Fruit fly (Drosophila melanogaster) whole organism, wandering third instar larva: ENCODE measurements around the gene CG10005.

Experiments used
- CG9705 ChIP-seq: fragments of 200-800 bp; sonication (Bioruptor generic); optimal IDR thresholded peaks from 2 replicates; lab custom pipeline; 2018; ENCODE audit warnings: missing biosample characterization, mild to moderate bottlenecking, missing genetic modification characterization
- CrebA ChIP-seq: fragments of 200-800 bp; sonication (Bioruptor generic); optimal IDR thresholded peaks from 2 replicates; lab custom pipeline; 2016; ENCODE audit warnings: missing biosample characterization, mild to moderate bottlenecking, missing genetic modification characterization, borderline replicate concordance
- Dfd ChIP-seq: fragments of >200 bp; optimal IDR thresholded peaks from 2 replicates; lab custom pipeline; 2017; ENCODE audit warnings: missing biosample characterization, missing genetic modification characterization
- Dif ChIP-seq: fragments of 200-275, 200-300 bp; sonication (Bioruptor generic); optimal IDR thresholded peaks from 2 replicates; lab custom pipeline; 2018; ENCODE audit warnings: missing biosample characterization, missing genetic modification characterization; ENCODE audit not compliant: partially characterized antibody
- GATAd ChIP-seq: sonication (Bioruptor generic); optimal IDR thresholded peaks from 2 replicates; lab custom pipeline; 2016; ENCODE audit warnings: missing biosample characterization, missing genetic modification characterization
- HLH106 ChIP-seq: fragments of 200-800 bp; optimal IDR thresholded peaks from 3 replicates; lab custom pipeline; 2019; ENCODE audit warnings: missing biosample characterization, mild to moderate bottlenecking, missing genetic modification characterization, moderate library complexity
- Hnf4 ChIP-seq: fragments of 200-800 bp; sonication (Bioruptor generic); optimal IDR thresholded peaks from 2 replicates; lab custom pipeline; 2016; ENCODE audit warnings: missing biosample characterization, mild to moderate bottlenecking, missing genetic modification characterization
- Hr78 ChIP-seq: fragments of >200 bp; optimal IDR thresholded peaks from 2 replicates; lab custom pipeline; 2017; ENCODE audit warnings: missing biosample characterization, missing genetic modification characterization
- Hr83 ChIP-seq: fragments of 200-300 bp; sonication (Bioruptor generic); optimal IDR thresholded peaks from 2 replicates; lab custom pipeline; 2016; ENCODE audit warnings: missing biosample characterization, mild to moderate bottlenecking, missing genetic modification characterization, moderate library complexity; ENCODE audit not compliant: poor library complexity, severe bottlenecking
- Jra ChIP-seq: sonication (Bioruptor generic); optimal IDR thresholded peaks from 2 replicates; lab custom pipeline; 2016; ENCODE audit warnings: missing biosample characterization, missing genetic modification characterization
- N ChIP-seq: fragments of >200 bp; optimal IDR thresholded peaks from 2 replicates; lab custom pipeline; 2018; ENCODE audit warnings: missing biosample characterization, missing external identifiers, missing genetic modification characterization
- Rel ChIP-seq, 2 experiments: fragments of 200-800 bp; sonication (Bioruptor generic) in 1 of 2; optimal IDR thresholded peaks; 2 replicates in 1 of 2; 3 replicates in 1 of 2; lab custom pipeline; 2016 to 2019; ENCODE audit warnings: mild to moderate bottlenecking in 2 of 2, missing biosample characterization in 2 of 2, missing genetic modification characterization in 2 of 2, moderate library complexity in 1 of 2
- Sp1 ChIP-seq: fragments of 200-800 bp; sonication (Bioruptor generic); optimal IDR thresholded peaks from 3 replicates; lab custom pipeline; 2019; ENCODE audit warnings: missing biosample characterization, mild to moderate bottlenecking, missing genetic modification characterization, moderate library complexity
- Vsx2 ChIP-seq: fragments of 200-300, 225-300 bp; sonication (Bioruptor generic); optimal IDR thresholded peaks from 2 replicates; lab custom pipeline; 2018; ENCODE audit warnings: missing biosample characterization, missing genetic modification characterization; ENCODE audit not compliant: partially characterized antibody
- br ChIP-seq: fragments of 200-800 bp; sonication (Bioruptor generic); optimal IDR thresholded peaks from 2 replicates; lab custom pipeline; 2016; ENCODE audit warnings: missing biosample characterization, missing genetic modification characterization
- brk ChIP-seq: fragments of 200-800 bp; sonication (Bioruptor generic); optimal IDR thresholded peaks from 2 replicates; lab custom pipeline; 2016; ENCODE audit warnings: missing biosample characterization, mild to moderate bottlenecking, missing genetic modification characterization
- dl ChIP-seq, 2 experiments: fragments of 175-275, 200-275 bp in 1 of 2; fragments of 200-275 bp in 1 of 2; sonication (Bioruptor generic); optimal IDR thresholded peaks; lab custom pipeline; 2018; ENCODE audit warnings: mild to moderate bottlenecking in 2 of 2, missing biosample characterization in 2 of 2, missing genetic modification characterization in 2 of 2, moderate library complexity in 2 of 2; ENCODE audit not compliant: partially characterized antibody in 2 of 2, insufficient read depth in 1 of 2
- dmrt93B ChIP-seq: fragments of 200-800 bp; sonication (Bioruptor generic); optimal IDR thresholded peaks from 2 replicates; lab custom pipeline; 2018; ENCODE audit warnings: missing biosample characterization, mild to moderate bottlenecking, missing genetic modification characterization
- dsf ChIP-seq: sonication (Bioruptor generic); optimal IDR thresholded peaks from 2 replicates; lab custom pipeline; 2016; ENCODE audit warnings: missing biosample characterization, missing genetic modification characterization, borderline replicate concordance
- ey ChIP-seq: fragments of 200-800 bp; sonication (Bioruptor generic); optimal IDR thresholded peaks from 2 replicates; lab custom pipeline; 2016; ENCODE audit warnings: missing biosample characterization, missing genetic modification characterization
- foxo ChIP-seq, 2 experiments: fragments of 200-800 bp; sonication (Bioruptor generic); optimal IDR thresholded peaks; 2 replicates in 1 of 2; 3 replicates in 1 of 2; lab custom pipeline; 2016 to 2017; ENCODE audit warnings: missing biosample characterization in 2 of 2, missing genetic modification characterization in 2 of 2
- fru ChIP-seq: fragments of 200-800 bp; sonication (Bioruptor generic); optimal IDR thresholded peaks from 3 replicates; lab custom pipeline; 2016; ENCODE audit warnings: missing biosample characterization, mild to moderate bottlenecking, missing genetic modification characterization
- h ChIP-seq: fragments of 200-800 bp; sonication (Bioruptor generic); optimal IDR thresholded peaks from 3 replicates; lab custom pipeline; 2016; ENCODE audit warnings: missing biosample characterization, mild to moderate bottlenecking, missing genetic modification characterization
- jim ChIP-seq: fragments of 175-275, 200-325 bp; sonication (Bioruptor generic); optimal IDR thresholded peaks from 2 replicates; lab custom pipeline; 2016; ENCODE audit warnings: missing biosample characterization, mild to moderate bottlenecking, missing genetic modification characterization
- lola ChIP-seq: fragments of >200 bp; optimal IDR thresholded peaks from 2 replicates; lab custom pipeline; 2017; ENCODE audit warnings: missing biosample characterization, missing genetic modification characterization
- pan ChIP-seq: fragments of >200 bp; optimal IDR thresholded peaks from 2 replicates; lab custom pipeline; 2017
- rgr ChIP-seq: fragments of 200-800 bp; sonication (Bioruptor generic); optimal IDR thresholded peaks from 3 replicates; lab custom pipeline; 2016; ENCODE audit warnings: missing biosample characterization, mild to moderate bottlenecking, missing genetic modification characterization
- sage ChIP-seq: fragments of 200-800 bp; sonication (Bioruptor generic); optimal IDR thresholded peaks from 2 replicates; lab custom pipeline; 2016; ENCODE audit warnings: missing biosample characterization, mild to moderate bottlenecking, missing genetic modification characterization
- sv ChIP-seq: fragments of 200-800 bp; sonication (Bioruptor generic); optimal IDR thresholded peaks from 3 replicates; lab custom pipeline; 2016; ENCODE audit warnings: missing biosample characterization, missing genetic modification characterization
- usp ChIP-seq: fragments of >200 bp; optimal IDR thresholded peaks from 2 replicates; lab custom pipeline; 2017; ENCODE audit warnings: missing biosample characterization, missing genetic modification characterization

Gene CG10005

DNA sequence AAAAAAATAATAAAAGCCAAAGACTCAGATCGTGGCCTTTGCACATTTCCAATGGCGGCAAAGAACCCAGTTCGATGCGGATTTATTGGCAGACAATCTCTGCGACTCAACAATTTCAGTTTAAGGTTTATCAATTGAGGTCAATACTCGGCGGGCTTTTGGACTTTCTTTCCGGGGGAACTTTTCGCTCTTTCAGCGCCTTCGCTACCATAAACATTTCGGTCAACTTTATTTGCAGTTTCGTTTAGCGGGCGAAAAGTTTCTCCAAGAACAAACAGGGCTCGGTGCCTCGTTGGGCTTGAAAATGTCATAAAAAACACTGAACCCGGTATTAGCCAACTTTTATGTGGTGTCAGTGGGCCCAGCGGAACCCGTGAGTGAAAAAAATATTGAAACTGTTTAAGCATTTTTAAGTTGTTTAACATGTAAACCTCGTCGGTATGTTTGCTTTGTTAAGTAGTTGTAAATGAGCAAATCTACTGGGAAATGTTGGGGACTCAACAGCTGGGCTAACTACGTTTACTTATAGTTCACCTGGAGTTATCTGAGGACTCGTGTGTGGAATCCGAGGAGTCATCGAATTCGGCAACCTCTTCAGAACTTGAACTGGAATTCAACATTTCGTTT lies 14.7 kb upstream of the CG10005 start:
- no peak for TF ChIP-seq Rel (GFP tag; optimal IDR thresholded peaks at IDR 0.05; lab: Kevin White, UChicago)
- peak; percentile 59 for TF ChIP-seq Rel (tag; optimal IDR thresholded peaks at IDR 0.05; lab: Kevin White, UChicago)
- no peak for TF ChIP-seq pan (lab: Kevin White, UChicago)

DNA sequence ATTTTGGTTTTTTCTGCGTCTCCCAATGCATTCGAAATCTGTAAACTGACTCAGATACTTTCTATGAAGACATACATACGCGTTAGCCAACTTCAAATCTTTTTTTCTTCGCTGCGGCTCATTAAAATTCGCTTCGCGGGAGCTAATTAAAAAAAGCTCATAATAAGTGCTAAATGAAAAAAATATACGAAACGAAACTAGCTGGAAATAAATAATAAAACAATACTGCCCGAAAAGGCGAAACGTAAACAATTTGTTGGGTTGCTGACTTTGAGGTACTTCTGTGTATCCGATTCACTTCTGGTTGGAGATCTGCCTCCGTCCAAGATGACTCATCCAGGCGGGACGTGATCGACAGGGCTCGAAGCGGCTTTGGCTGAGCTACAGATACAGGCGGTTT lies 13.0 kb upstream of the CG10005 start:
- no peak for TF ChIP-seq usp

DNA sequence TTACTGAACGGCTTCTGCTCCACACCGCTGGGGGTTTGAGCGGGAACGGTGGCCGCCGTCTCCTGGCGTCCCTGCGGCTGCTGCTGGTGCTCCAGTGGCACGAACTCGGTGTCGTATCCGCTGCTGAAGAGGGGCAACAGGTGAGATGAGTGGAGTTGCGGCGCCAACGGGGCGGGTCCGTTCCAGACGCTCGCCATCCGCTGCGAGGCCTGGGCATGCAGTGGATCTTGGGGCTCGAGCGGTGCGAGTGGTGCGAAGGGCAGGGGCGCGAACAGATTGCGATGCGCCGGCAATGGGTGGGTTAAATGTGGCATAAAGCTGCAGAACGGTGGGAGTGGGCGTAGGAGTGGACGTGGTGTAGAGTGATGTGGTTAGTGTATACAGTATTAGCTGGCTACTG lies 12.2 kb upstream of the CG10005 start:
- no peak for TF ChIP-seq CG9705 (GFP tag; lab: Kevin White, UChicago)
- no peak for TF ChIP-seq jim (GFP tag; lab: Kevin White, UChicago)
- TF ChIP-seq dmrt93B (GFP tag; lab: Kevin White, UChicago) = no peak
- TF ChIP-seq, all 38 proteins: peak for 0

DNA sequence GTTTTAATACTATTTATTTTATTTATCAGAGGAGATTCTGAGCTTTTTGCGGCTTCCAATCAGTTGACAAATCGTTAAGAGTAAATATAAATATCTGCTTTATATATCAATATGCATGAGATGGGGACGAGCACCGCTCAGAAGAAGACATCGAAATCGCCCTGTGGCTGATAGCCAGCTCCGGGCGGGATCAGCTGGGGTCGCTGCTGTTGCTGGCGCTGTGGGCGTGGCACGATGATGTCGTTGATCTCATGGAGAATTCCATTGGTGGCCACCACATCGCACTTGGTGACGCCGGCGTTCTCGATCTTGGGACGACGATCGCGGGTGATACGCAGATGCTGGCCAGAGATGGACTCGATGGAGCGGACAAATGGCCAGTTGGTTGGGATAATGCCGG lies 7.9 kb upstream of the CG10005 start:
- TF ChIP-seq dmrt93B (GFP tag; lab: Kevin White, UChicago) = no peak
- no peak for TF ChIP-seq CrebA (GFP tag; lab: Kevin White, UChicago)
- TF ChIP-seq Dif = peak; percentile 48

DNA sequence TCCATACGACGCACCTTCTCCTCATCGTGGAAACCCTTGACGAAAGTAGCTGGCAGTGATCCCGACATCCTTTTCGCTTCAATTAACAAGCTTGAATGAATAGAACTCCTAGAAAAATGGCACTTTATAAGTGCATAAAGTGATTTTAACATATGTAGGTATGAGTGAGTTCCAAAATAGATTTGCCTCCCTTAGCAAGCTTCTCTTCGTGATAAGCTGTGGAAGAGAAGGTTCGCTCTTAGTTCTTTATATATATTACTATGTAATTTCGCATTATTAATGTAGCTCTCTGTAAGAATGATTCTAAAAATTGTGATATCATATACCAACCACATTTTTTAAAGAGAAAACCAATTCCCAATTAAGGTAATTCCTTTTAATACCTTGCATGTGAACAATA lies 7.4 kb upstream of the CG10005 start, which contains the start of gene CG3397:
CG3397 (minus strand) TSS at position 101 of the 400 bp plus-strand sequence.
- TF ChIP-seq GATAd (GFP tag; lab: Kevin White, UChicago) (no peak), sage (GFP tag; lab: Kevin White, UChicago) (peak; percentile 16)

DNA sequence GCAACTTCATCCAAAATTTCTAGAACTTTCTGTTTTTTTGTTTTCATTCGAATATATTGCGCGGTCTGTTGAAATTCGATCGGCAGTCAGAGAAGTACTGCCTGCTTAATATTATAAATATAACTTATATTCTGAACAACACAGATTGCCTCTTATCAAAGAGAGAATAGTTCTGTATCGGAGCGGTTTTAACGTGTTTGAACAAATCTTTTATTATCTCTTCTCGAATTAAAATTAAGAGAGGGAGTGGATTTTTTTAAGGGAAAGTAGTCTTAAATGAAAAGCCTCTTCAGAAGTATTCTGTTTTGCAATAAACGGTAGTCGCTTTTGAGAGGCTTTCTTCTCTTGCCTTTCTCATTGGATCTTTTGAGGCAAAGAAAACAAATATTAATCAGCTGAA lies 5.5 kb upstream of the CG10005 start:
- TF ChIP-seq h (GFP tag; lab: Kevin White, UChicago) = no peak
- TF ChIP-seq jim (GFP tag; lab: Kevin White, UChicago) = no peak
- no peak for TF ChIP-seq dsf (GFP tag; lab: Kevin White, UChicago)
- TF ChIP-seq CrebA (GFP tag; lab: Kevin White, UChicago) = peak; percentile 21
- TF ChIP-seq Dif = no peak
- TF ChIP-seq GATAd (GFP tag; lab: Kevin White, UChicago) = no peak
- no peak for TF ChIP-seq Sp1 (GFP tag; lab: Kevin White, UChicago)
- TF ChIP-seq fru (GFP tag; lab: Kevin White, UChicago) = no peak

DNA sequence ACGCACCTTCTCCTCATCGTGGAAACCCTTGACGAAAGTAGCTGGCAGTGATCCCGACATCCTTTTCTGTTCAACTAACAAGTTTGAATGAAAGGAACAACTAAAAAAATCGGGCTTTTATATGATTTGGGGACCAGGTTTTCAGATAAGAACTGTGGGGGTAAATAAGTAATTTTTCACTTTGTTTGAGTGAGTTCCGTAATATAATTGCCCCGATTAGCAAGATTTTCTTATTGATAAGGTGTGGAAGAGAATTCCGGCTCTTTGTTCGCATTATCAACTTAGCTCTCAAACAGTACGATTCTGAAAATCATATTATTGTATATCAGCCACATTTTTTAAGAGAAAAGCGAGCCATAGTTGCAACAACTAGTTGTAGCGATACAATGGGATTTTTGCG lies 5.0 kb upstream of the CG10005 start, which contains the start of gene CG12224:
CG12224 (minus strand) TSS at position 101 of the 400 bp plus-strand sequence.
- TF ChIP-seq rgr (GFP tag; lab: Kevin White, UChicago) = no peak
- TF ChIP-seq ey (GFP tag; lab: Kevin White, UChicago) = no peak
- TF ChIP-seq Sp1 (GFP tag; lab: Kevin White, UChicago) = no peak
- TF ChIP-seq, all 38 proteins: peak for 0

DNA sequence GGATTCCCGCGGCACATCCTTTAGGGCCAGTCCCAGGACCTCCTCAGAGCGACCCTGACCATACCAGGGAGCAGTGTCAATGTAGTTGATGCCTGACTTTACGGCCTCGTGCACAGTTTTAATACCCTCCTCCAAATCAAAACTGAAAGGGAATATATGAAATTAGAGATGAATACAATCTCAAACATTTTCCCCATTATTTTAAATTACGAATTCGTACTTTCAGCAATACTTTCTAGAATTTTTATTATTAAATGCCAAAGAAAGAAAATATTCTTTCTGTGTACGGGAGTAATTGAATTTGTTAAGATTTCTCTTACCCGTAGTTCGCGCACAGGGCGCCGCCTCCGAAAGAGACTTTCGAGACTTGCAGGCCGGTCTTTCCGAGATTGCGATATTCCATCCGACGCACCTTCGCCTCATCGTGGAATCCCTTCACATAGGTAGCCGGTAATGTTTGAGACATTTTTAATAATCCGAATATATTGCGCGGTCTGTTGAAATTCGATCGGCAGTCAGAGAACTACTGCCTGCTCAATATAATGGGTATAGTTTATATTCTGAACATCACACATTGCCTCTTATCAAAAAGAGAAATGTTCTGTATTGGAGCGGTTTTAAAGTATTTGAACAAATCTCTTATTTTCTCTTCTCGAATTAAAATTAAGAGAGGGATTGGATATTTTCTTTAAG lies 3.0 kb upstream of the CG10005 start, which contains the start of gene CG18547:
CG18547 (minus strand) TSS at position 512 of the 693 bp plus-strand sequence.
- TF ChIP-seq Rel (GFP tag; optimal IDR thresholded peaks at IDR 0.05; lab: Kevin White, UChicago) (no peak), Rel (tag; optimal IDR thresholded peaks at IDR 0.05; lab: Kevin White, UChicago) (no peak), Sp1 (GFP tag; lab: Kevin White, UChicago) (peak; percentile 33), Hr83 (GFP tag; lab: Kevin White, UChicago) (no peak), brk (GFP tag; lab: Kevin White, UChicago) (no peak), jim (GFP tag; lab: Kevin White, UChicago) (no peak), CrebA (GFP tag; lab: Kevin White, UChicago) (no peak), foxo (GFP tag; optimal IDR thresholded peaks at IDR 0.05; lab: Kevin White, UChicago) (peak in 1 of 2 experiments; percentile 69), br (GFP tag; lab: Kevin White, UChicago) (peak; percentile 31), rgr (GFP tag; lab: Kevin White, UChicago) (peak; percentile 64), lola (GFP tag; lab: Kevin White, UChicago) (no peak), sv (GFP tag; lab: Kevin White, UChicago) (no peak), pan (lab: Kevin White, UChicago) (no peak), dl (GFP tag; optimal IDR thresholded peaks at IDR 0.05; lab: Kevin White, UChicago; ENCODE audit: insufficient read depth in 1 of 2, partially characterized antibody in 2 of 2) (peak in 1 of 2 experiments; percentile 1), dmrt93B (GFP tag; lab: Kevin White, UChicago) (no peak), Dfd (GFP tag; lab: Kevin White, UChicago) (no peak), Hnf4 (GFP tag; lab: Kevin White, UChicago) (peak; percentile 31), usp (no peak), Jra (no peak), N (GFP tag; lab: Kevin White, UChicago) (no peak), fru (GFP tag; lab: Kevin White, UChicago) (peak; percentile 66), CG9705 (GFP tag; lab: Kevin White, UChicago) (no peak), Vsx2 (GFP tag; lab: Kevin White, UChicago) (no peak), Dif (peak; percentile 10), HLH106 (tag; lab: Kevin White, UChicago) (peak; percentile 56), Hr78 (GFP tag; lab: Kevin White, UChicago) (no peak)
